Fruit fly (Drosophila melanogaster) whole organism, embryonic: ENCODE data around the gene NK7.1.

ENCODE experiments used
- Atf3 ChIP-seq: fragments of 200-800 bp; sonication (Bioruptor generic); optimal IDR thresholded peaks from 3 replicates; lab custom pipeline; 2016; ENCODE audit warnings: missing biosample characterization, missing genetic modification characterization
- CG10321 ChIP-seq: fragments of 200-800 bp; sonication (Bioruptor generic); IDR thresholded peaks from 2 replicates; pipeline ENCODE4 v1.3.6; 2022; ENCODE audit warnings: missing biosample characterization, missing genetic modification characterization
- CG10565 ChIP-seq: fragments of 200-800 bp; sonication (Bioruptor generic); optimal IDR thresholded peaks from 3 replicates; lab custom pipeline; 2016; ENCODE audit warnings: missing biosample characterization, mild to moderate bottlenecking, missing genetic modification characterization
- CG10959 ChIP-seq: fragments of 200-800 bp; sonication (Bioruptor generic); IDR thresholded peaks from 2 replicates; pipeline ENCODE4 v1.3.6; 2022; ENCODE audit warnings: missing biosample characterization, missing genetic modification characterization
- CG11456 ChIP-seq: fragments of 200-800 bp; sonication (Bioruptor generic); IDR thresholded peaks from 3 replicates; pipeline ENCODE4 v1.3.6; 2022; ENCODE audit warnings: missing biosample characterization, missing genetic modification characterization
- CG12236 ChIP-seq: fragments of 200-800 bp; sonication (Bioruptor generic); optimal IDR thresholded peaks from 2 replicates; lab custom pipeline; 2016; ENCODE audit warnings: missing biosample characterization, missing genetic modification characterization
- CG12391 ChIP-seq: fragments of 200-800 bp; sonication (Bioruptor generic); optimal IDR thresholded peaks from 3 replicates; lab custom pipeline; 2018; ENCODE audit warnings: missing biosample characterization, mild to moderate bottlenecking, missing genetic modification characterization, moderate library complexity
- CG14965 ChIP-seq: fragments of 200-800 bp; sonication (Bioruptor generic); optimal IDR thresholded peaks from 2 replicates; lab custom pipeline; 2016; ENCODE audit warnings: missing biosample characterization, missing genetic modification characterization, borderline replicate concordance
- CG17612 ChIP-seq: fragments of 200-800 bp; sonication (Bioruptor generic); IDR thresholded peaks from 2 replicates; pipeline ENCODE4 v1.3.6; 2022; ENCODE audit warnings: missing biosample characterization, missing genetic modification characterization
- CG2199 ChIP-seq: fragments of 200-800 bp; sonication (Bioruptor generic); IDR thresholded peaks from 3 replicates; pipeline ENCODE4 v1.3.6; 2022; ENCODE audit warnings: missing biosample characterization, missing genetic modification characterization
- CG32532 ChIP-seq: fragments of 200-800 bp; sonication (Bioruptor generic); IDR thresholded peaks from 2 replicates; pipeline ENCODE4 v1.3.6; 2022; ENCODE audit warnings: missing biosample characterization, missing genetic modification characterization
- CG32767 ChIP-seq: fragments of 200-800 bp; sonication (Bioruptor generic); IDR thresholded peaks from 2 replicates; pipeline ENCODE4 v1.3.6; 2022; ENCODE audit warnings: missing biosample characterization, missing genetic modification characterization
- CG34422 ChIP-seq: fragments of 200-800 bp; sonication (Bioruptor generic); IDR thresholded peaks from 3 replicates; pipeline ENCODE4 v1.3.6; 2022; ENCODE audit warnings: missing biosample characterization, missing genetic modification characterization
- CG5953 ChIP-seq: fragments of 200-800 bp; sonication (Bioruptor generic); IDR thresholded peaks from 2 replicates; pipeline ENCODE4 v1.3.6; 2022; ENCODE audit warnings: missing biosample characterization, missing genetic modification characterization
- CG7786 ChIP-seq: fragments of 200-800 bp; sonication (Bioruptor generic); optimal IDR thresholded peaks from 2 replicates; lab custom pipeline; 2016; ENCODE audit warnings: missing biosample characterization, missing genetic modification characterization
- CG8765 ChIP-seq: fragments of 200-800 bp; sonication (Bioruptor generic); IDR thresholded peaks from 2 replicates; pipeline ENCODE4 v1.3.6; 2022; ENCODE audit warnings: missing biosample characterization, missing genetic modification characterization
- Camta ChIP-seq: fragments of 200-800 bp; sonication (Bioruptor generic); optimal IDR thresholded peaks from 2 replicates; lab custom pipeline; 2016; ENCODE audit warnings: missing biosample characterization, missing genetic modification characterization
- Dad ChIP-seq: fragments of 200-800 bp; sonication (Bioruptor generic); optimal IDR thresholded peaks from 3 replicates; lab custom pipeline; 2016; ENCODE audit warnings: missing biosample characterization, missing genetic modification characterization
- Deaf1 ChIP-seq: fragments of 200-800 bp; optimal IDR thresholded peaks from 3 replicates; lab custom pipeline; 2019; ENCODE audit warnings: missing biosample characterization, mild to moderate bottlenecking, missing genetic modification characterization, moderate library complexity
- Dp ChIP-seq: fragments of 200-800 bp; sonication (Bioruptor generic); optimal IDR thresholded peaks from 2 replicates; lab custom pipeline; 2018; ENCODE audit warnings: missing biosample characterization, mild to moderate bottlenecking, missing genetic modification characterization, moderate library complexity
- Fer1 ChIP-seq: fragments of 200-800 bp; sonication (Bioruptor generic); optimal IDR thresholded peaks from 2 replicates; lab custom pipeline; 2017; ENCODE audit warnings: missing biosample characterization, mild to moderate bottlenecking, missing genetic modification characterization
- H15 ChIP-seq: fragments of 200-800 bp; sonication (Bioruptor generic); IDR thresholded peaks from 3 replicates; pipeline ENCODE4 v1.3.6; 2022; ENCODE audit warnings: missing biosample characterization, missing genetic modification characterization
- HLH4C ChIP-seq: fragments of 200-800 bp; sonication (Bioruptor generic); IDR thresholded peaks from 3 replicates; pipeline ENCODE4 v1.3.6; 2022; ENCODE audit warnings: missing biosample characterization, missing genetic modification characterization; ENCODE audit not compliant: partially characterized antibody
- Hey ChIP-seq: fragments of 200-800 bp; sonication (Bioruptor generic); optimal IDR thresholded peaks from 3 replicates; lab custom pipeline; 2018; ENCODE audit warnings: missing biosample characterization, mild to moderate bottlenecking, missing genetic modification characterization
- HmgZ ChIP-seq: fragments of 200-800 bp; sonication (Bioruptor generic); optimal IDR thresholded peaks from 2 replicates; lab custom pipeline; 2018; ENCODE audit warnings: missing biosample characterization, mild to moderate bottlenecking, missing genetic modification characterization
- Hmr ChIP-seq: fragments of 200-800 bp; sonication (Bioruptor generic); optimal IDR thresholded peaks from 3 replicates; lab custom pipeline; 2017; ENCODE audit warnings: mild to moderate bottlenecking, missing biosample characterization, missing genetic modification reagents, missing genetic modification characterization
- Hr51 ChIP-seq, 2 experiments: fragments of 200-800 bp; sonication (Bioruptor generic); optimal IDR thresholded peaks; 2 replicates in 1 of 2; 3 replicates in 1 of 2; lab custom pipeline; 2016 to 2018; ENCODE audit warnings: missing biosample characterization in 2 of 2, missing genetic modification characterization in 2 of 2, mild to moderate bottlenecking in 1 of 2, moderate library complexity in 1 of 2
- Hsf ChIP-seq: fragments of 200-800 bp; sonication (Bioruptor generic); optimal IDR thresholded peaks from 3 replicates; lab custom pipeline; 2016; ENCODE audit warnings: missing biosample characterization, missing genetic modification characterization
- Meics ChIP-seq: fragments of 200-800 bp; sonication (Bioruptor generic); optimal IDR thresholded peaks from 2 replicates; lab custom pipeline; 2017; ENCODE audit warnings: missing biosample characterization, mild to moderate bottlenecking, missing genetic modification characterization
- NC2α ChIP-seq: fragments of 200-800 bp; sonication (Bioruptor generic); optimal IDR thresholded peaks from 2 replicates; lab custom pipeline; 2016; ENCODE audit warnings: missing biosample characterization, missing genetic modification characterization
- Oaz ChIP-seq: fragments of 200-800 bp; sonication (Bioruptor generic); IDR thresholded peaks from 2 replicates; pipeline ENCODE4 v1.3.6; 2022; ENCODE audit warnings: missing biosample characterization, missing genetic modification characterization
- Optix ChIP-seq: fragments of 200-800 bp; sonication (Bioruptor generic); IDR thresholded peaks from 3 replicates; pipeline ENCODE4 v1.3.6; 2022; ENCODE audit warnings: missing biosample characterization, missing genetic modification characterization
- Rfx ChIP-seq: fragments of 200-800 bp; sonication (Bioruptor generic); IDR thresholded peaks from 2 replicates; pipeline ENCODE4 v1.3.6; 2022; ENCODE audit warnings: missing biosample characterization, missing genetic modification characterization
- ac ChIP-seq: fragments of 200-800 bp; sonication (Bioruptor generic); optimal IDR thresholded peaks from 3 replicates; lab custom pipeline; 2017; ENCODE audit warnings: missing biosample characterization, mild to moderate bottlenecking, missing genetic modification characterization
- crp ChIP-seq, 2 experiments: fragments of 200-800 bp; sonication (Bioruptor generic); optimal IDR thresholded peaks; 2 replicates in 1 of 2; 3 replicates in 1 of 2; lab custom pipeline; 2017; ENCODE audit warnings: missing biosample characterization in 2 of 2, missing genetic modification characterization in 2 of 2, mild to moderate bottlenecking in 1 of 2, moderate library complexity in 1 of 2
- dati ChIP-seq: fragments of 200-800 bp; sonication (Bioruptor generic); IDR thresholded peaks from 2 replicates; pipeline ENCODE4 v1.3.6; 2022; ENCODE audit warnings: missing biosample characterization, missing genetic modification characterization
- fd3F ChIP-seq: fragments of 200-800 bp; sonication (Bioruptor generic); optimal IDR thresholded peaks from 2 replicates; lab custom pipeline; 2018; ENCODE audit warnings: missing biosample characterization, mild to moderate bottlenecking, missing genetic modification characterization, moderate library complexity
- gem ChIP-seq: fragments of 200-800 bp; sonication (Bioruptor generic); optimal IDR thresholded peaks from 2 replicates; lab custom pipeline; 2019; ENCODE audit warnings: missing biosample characterization, mild to moderate bottlenecking, missing genetic modification characterization, moderate library complexity
- grau ChIP-seq: fragments of 200-800 bp; optimal IDR thresholded peaks from 3 replicates; lab custom pipeline; 2019; ENCODE audit warnings: missing biosample characterization, mild to moderate bottlenecking, missing genetic modification characterization, moderate library complexity
- knrl ChIP-seq: fragments of 200-800 bp; sonication (Bioruptor generic); IDR thresholded peaks from 3 replicates; pipeline ENCODE4 v1.3.6; 2022; ENCODE audit warnings: missing biosample characterization, missing genetic modification characterization; ENCODE audit not compliant: partially characterized antibody
- maf-S ChIP-seq: fragments of 200-800 bp; sonication (Bioruptor generic); optimal IDR thresholded peaks from 2 replicates; lab custom pipeline; 2016; ENCODE audit warnings: missing biosample characterization, missing genetic modification characterization
- otp ChIP-seq: fragments of 200-800 bp; sonication (Bioruptor generic); IDR thresholded peaks from 3 replicates; pipeline ENCODE4, ENCODE4 v1.3.6; 2022; ENCODE audit warnings: missing biosample characterization, missing genetic modification characterization
- pfk ChIP-seq: fragments of 200-800 bp; sonication (Bioruptor generic); optimal IDR thresholded peaks from 2 replicates; lab custom pipeline; 2018; ENCODE audit warnings: missing biosample characterization, mild to moderate bottlenecking, missing genetic modification characterization, moderate library complexity
- phol ChIP-seq: fragments of 200-800 bp; sonication (Bioruptor generic); optimal IDR thresholded peaks from 3 replicates; lab custom pipeline; 2018; ENCODE audit warnings: missing biosample characterization, mild to moderate bottlenecking, missing genetic modification characterization, moderate library complexity
- rib ChIP-seq: fragments of 200-800 bp; sonication (Bioruptor generic); IDR thresholded peaks from 2 replicates; pipeline ENCODE4 v1.3.6; 2022; ENCODE audit warnings: missing biosample characterization, missing genetic modification characterization
- row ChIP-seq: fragments of 200-800 bp; sonication (Bioruptor generic); IDR thresholded peaks from 3 replicates; pipeline ENCODE4 v1.3.6; 2022; ENCODE audit warnings: missing biosample characterization, missing genetic modification characterization
- salm ChIP-seq: fragments of 200-800 bp; sonication (Bioruptor generic); optimal IDR thresholded peaks from 2 replicates; lab custom pipeline; 2018; ENCODE audit warnings: missing biosample characterization, mild to moderate bottlenecking, missing genetic modification characterization
- scrt ChIP-seq: fragments of 200-800 bp; sonication (Bioruptor generic); optimal IDR thresholded peaks from 2 replicates; lab custom pipeline; 2018; ENCODE audit warnings: missing biosample characterization, mild to moderate bottlenecking, missing genetic modification characterization, moderate library complexity
- slp2 ChIP-seq: fragments of 200-800 bp; sonication (Bioruptor generic); optimal IDR thresholded peaks from 2 replicates; lab custom pipeline; 2016; ENCODE audit warnings: missing biosample characterization, missing genetic modification characterization
- sob ChIP-seq: fragments of 200-800 bp; sonication (Bioruptor generic); IDR thresholded peaks from 2 replicates; pipeline ENCODE4 v1.3.6; 2022; ENCODE audit warnings: missing biosample characterization, missing genetic modification characterization

NK7.1 gene

dm6 chr3R:14413406-14414043 is 40.8 kb upstream of the NK7.1 start (continued):
- TF ChIP-seq CG34422 (GFP tag; lab: Robert Waterston, UW), result peak; percentile 68; the same call in 1 of the 3 replicates
- peak; percentile 27 for TF ChIP-seq NC2α (GFP tag; lab: Kevin White, UChicago)
- TF ChIP-seq CG2199 (GFP tag; lab: Robert Waterston, UW), result no peak
- peak; percentile 40 for TF ChIP-seq CG12391 (tag; lab: Kevin White, UChicago)
- peak; percentile 77 for TF ChIP-seq CG5953
- TF ChIP-seq dati, result 0 out of 2 replicates have a peak, but pooled peaks have one; percentile 27
- no peak for TF ChIP-seq CG17612 (GFP tag; lab: Robert Waterston, UW)
- TF ChIP-seq Hmr (GFP tag; lab: Kevin White, UChicago), result no peak
- no peak for TF ChIP-seq CG10321
- 0 out of 3 replicates have a peak, but pooled peaks have one; percentile 42 for TF ChIP-seq CG11456 (GFP tag; lab: Robert Waterston, UW)
- TF ChIP-seq CG8765 (GFP tag; lab: Robert Waterston, UW), result no peak
- peak; percentile 32; the same call in 1 of the 2 replicates for TF ChIP-seq Oaz (GFP tag; lab: Robert Waterston, UW)
- TF ChIP-seq Dad (GFP tag; lab: Kevin White, UChicago), result peak; percentile 13
- peak; percentile 54 for TF ChIP-seq Hsf (GFP tag; lab: Kevin White, UChicago)
- TF ChIP-seq HmgZ (tag; lab: Kevin White, UChicago), result no peak
- TF ChIP-seq Deaf1 (tag; lab: Kevin White, UChicago), result no peak
- no peak for TF ChIP-seq Meics
- peak; percentile 52 for TF ChIP-seq slp2 (GFP tag; lab: Kevin White, UChicago)
- peak; percentile 66 for TF ChIP-seq phol (tag; lab: Kevin White, UChicago)
- TF ChIP-seq rib (GFP tag; lab: Robert Waterston, UW), result no peak
- peak; percentile 48; the same call in 1 of the 3 replicates for TF ChIP-seq H15
- TF ChIP-seq grau (tag; lab: Kevin White, UChicago), result peak; percentile 38
- TF ChIP-seq maf-S, result no peak
- TF ChIP-seq sob (GFP tag; lab: Robert Waterston, UW), result peak; percentile 43; the same call in 1 of the 2 replicates
- TF ChIP-seq pfk (GFP tag; lab: Kevin White, UChicago), result no peak
- peak; percentile 3 for TF ChIP-seq CG14965
- peak; percentile 66; the same call in 2 of the 3 replicates for TF ChIP-seq Optix (GFP tag; lab: Robert Waterston, UW)
- peak; percentile 46 for TF ChIP-seq Atf3
- TF ChIP-seq salm (tag; lab: Kevin White, UChicago), result no peak
- no peak for TF ChIP-seq CG32532 (GFP tag; lab: Robert Waterston, UW)
- TF ChIP-seq Dp (GFP tag; lab: Kevin White, UChicago), result no peak
- TF ChIP-seq Hr51 (GFP tag; optimal IDR thresholded peaks at IDR 0.05; lab: Kevin White, UChicago), result peak in 1 of 2 experiments; percentile 51
- no peak for TF ChIP-seq Rfx (GFP tag; lab: Robert Waterston, UW)
- TF ChIP-seq Hey (tag; lab: Kevin White, UChicago), result no peak
- no peak for TF ChIP-seq crp (GFP tag; optimal IDR thresholded peaks at IDR 0.05; lab: Kevin White, UChicago)
- TF ChIP-seq CG10959 (GFP tag; lab: Robert Waterston, UW), result peak; percentile 59
- TF ChIP-seq otp (GFP tag; lab: Robert Waterston, UW), result peak; percentile 75
- peak; percentile 51 for TF ChIP-seq row (GFP tag; lab: Robert Waterston, UW)
- TF ChIP-seq CG32767 (GFP tag; lab: Robert Waterston, UW), result no peak
- no peak for TF ChIP-seq scrt (GFP tag; lab: Kevin White, UChicago)
- no peak for TF ChIP-seq fd3F (GFP tag; lab: Kevin White, UChicago)
- peak; percentile 18 for TF ChIP-seq CG12236 (GFP tag; lab: Kevin White, UChicago)
- peak; percentile 70 for TF ChIP-seq gem (tag; lab: Kevin White, UChicago)
- no peak for TF ChIP-seq ac (GFP tag; lab: Kevin White, UChicago)
- TF ChIP-seq knrl (GFP tag; lab: Robert Waterston, UW), result no peak
- no peak for TF ChIP-seq HLH4C (GFP tag; lab: Robert Waterston, UW)
- TF ChIP-seq CG10565 (GFP tag; lab: Kevin White, UChicago), result no peak
- TF ChIP-seq Fer1, result no peak
- TF ChIP-seq CG7786, result peak; percentile 49
- TF ChIP-seq Camta (GFP tag; lab: Kevin White, UChicago), result peak; percentile 42
